Worm (Caenorhabditis elegans): Measurements from ENCODE around the gene sna-3.
A peak's percentile ranks its signal among the peaks of the same experiment; 100 is the strongest.

ce11 chrIII:6170038-6170437 is 36.0 kb downstream of the sna-3 start:
- TF ChIP-seq nhr-77 (tag; optimal IDR thresholded peaks at IDR 0.05) (no peak), snpc-4 (tag; optimal IDR thresholded peaks at IDR 0.05) (no peak), mdl-1 (tag; optimal IDR thresholded peaks at IDR 0.05) (peak in 1 of 2 experiments; percentile 2), fos-1 (tag; optimal IDR thresholded peaks at IDR 0.05) (no peak), madf-5 (GFP tag; IDR thresholded peaks at IDR 0.05) (no peak), ces-1 (GFP tag; optimal IDR thresholded peaks at IDR 0.05) (no peak), unc-62 (GFP tag; optimal IDR thresholded peaks at IDR 0.05 in 1 of 2) (peak in 1 of 2 experiments; percentile 64), unc-62 (tag; optimal IDR thresholded peaks at IDR 0.05) (no peak), daf-12 (tag; optimal IDR thresholded peaks at IDR 0.05) (no peak), duxl-1 (tag; optimal IDR thresholded peaks at IDR 0.05; ENCODE audit: poor library complexity) (no peak)

Data from whole organism, L4 larva.